Fruit fly (Drosophila melanogaster): ENCODE measurements around the gene Desat1.

- no peak for TF ChIP-seq fd59A (GFP tag; optimal IDR thresholded peaks at IDR 0.05)
- no peak for TF ChIP-seq CG10669 (GFP tag; optimal IDR thresholded peaks at IDR 0.05)
- TF ChIP-seq CG8632 (GFP tag; optimal IDR thresholded peaks at IDR 0.05): no peak
- TF ChIP-seq fkh (GFP tag; optimal IDR thresholded peaks at IDR 0.05): no peak
- TF ChIP-seq CG31627 (GFP tag; optimal IDR thresholded peaks at IDR 0.05): no peak
These were observed 28.0 kb upstream of the Desat1 start for dm6 chr3R:12411449-12411848.

Measured in whole organism, prepupa.